Fruit fly (Drosophila melanogaster) whole organism, embryonic: Measurements from ENCODE around the gene CG31278.
A peak's percentile ranks its signal among the peaks of the same experiment; 100 is the strongest.

ENCODE experiments used
- Atf-2 ChIP-seq: fragments of 200-800 bp; sonication (Bioruptor generic); optimal IDR thresholded peaks from 2 replicates; lab custom pipeline; 2016; ENCODE audit warnings: missing biosample characterization, missing genetic modification characterization
- Atf3 ChIP-seq: fragments of 200-800 bp; sonication (Bioruptor generic); optimal IDR thresholded peaks from 3 replicates; lab custom pipeline; 2016; ENCODE audit warnings: missing biosample characterization, missing genetic modification characterization
- Atf6 ChIP-seq: fragments of 200-800 bp; sonication (Bioruptor generic); IDR thresholded peaks from 2 replicates; pipeline ENCODE4 v1.3.6; 2022; ENCODE audit warnings: missing biosample characterization, missing genetic modification characterization
- B-H1 ChIP-seq: fragments of 200-800 bp; sonication (Bioruptor generic); IDR thresholded peaks from 3 replicates; pipeline ENCODE4 v1.3.6; 2022; ENCODE audit warnings: missing biosample characterization, missing genetic modification characterization
- CG10147 ChIP-seq: fragments of 200-800 bp; sonication (Bioruptor generic); optimal IDR thresholded peaks from 2 replicates; lab custom pipeline; 2019; ENCODE audit warnings: missing biosample characterization, mild to moderate bottlenecking, missing genetic modification characterization, moderate library complexity
- CG10209 ChIP-seq: fragments of 200-800 bp; sonication (Bioruptor generic); optimal IDR thresholded peaks from 3 replicates; lab custom pipeline; 2017; ENCODE audit warnings: missing biosample characterization, mild to moderate bottlenecking, missing genetic modification characterization, missing genetic modification reagents
- CG10543 ChIP-seq: fragments of 200-800 bp; sonication (Bioruptor generic); optimal IDR thresholded peaks from 3 replicates; lab custom pipeline; 2017; ENCODE audit warnings: missing biosample characterization, mild to moderate bottlenecking, missing genetic modification characterization, moderate library complexity
- CG10959 ChIP-seq: fragments of 200-800 bp; sonication (Bioruptor generic); IDR thresholded peaks from 2 replicates; pipeline ENCODE4 v1.3.6; 2022; ENCODE audit warnings: missing biosample characterization, missing genetic modification characterization
- CG11504 ChIP-seq: fragments of 200-800 bp; sonication (Bioruptor generic); optimal IDR thresholded peaks from 3 replicates; lab custom pipeline; 2019; ENCODE audit warnings: missing biosample characterization, mild to moderate bottlenecking, missing genetic modification characterization, moderate library complexity
- CG12071 ChIP-seq: fragments of 200-800 bp; sonication (Bioruptor generic); optimal IDR thresholded peaks from 3 replicates; lab custom pipeline; 2018; ENCODE audit warnings: missing biosample characterization, mild to moderate bottlenecking, missing genetic modification characterization
- CG12769 ChIP-seq: fragments of 200-800 bp; sonication (Bioruptor generic); optimal IDR thresholded peaks from 2 replicates; lab custom pipeline; 2019; ENCODE audit warnings: missing biosample characterization, mild to moderate bottlenecking, missing genetic modification characterization, moderate library complexity
- CG14441 ChIP-seq: fragments of 200-800 bp; sonication (Bioruptor generic); IDR thresholded peaks from 2 replicates; pipeline ENCODE4 v1.3.6; 2022; ENCODE audit warnings: missing biosample characterization, missing genetic modification characterization
- CG14965 ChIP-seq: fragments of 200-800 bp; sonication (Bioruptor generic); optimal IDR thresholded peaks from 2 replicates; lab custom pipeline; 2016; ENCODE audit warnings: missing biosample characterization, missing genetic modification characterization, borderline replicate concordance
- CG15696 ChIP-seq: fragments of 200-800 bp; sonication (Bioruptor generic); optimal IDR thresholded peaks from 2 replicates; lab custom pipeline; 2019; ENCODE audit warnings: missing biosample characterization, mild to moderate bottlenecking, missing genetic modification characterization, moderate library complexity
- CG1647 ChIP-seq: fragments of 200-800 bp; sonication (Bioruptor generic); optimal IDR thresholded peaks from 3 replicates; lab custom pipeline; 2016; ENCODE audit warnings: missing biosample characterization, missing genetic modification characterization
- CG17186 ChIP-seq: fragments of 200-800 bp; sonication (Bioruptor generic); optimal IDR thresholded peaks from 3 replicates; lab custom pipeline; 2017; ENCODE audit warnings: missing biosample characterization, missing genetic modification reagents, missing genetic modification characterization
- CG2678 ChIP-seq: fragments of 200-800 bp; sonication (Bioruptor generic); optimal IDR thresholded peaks from 3 replicates; lab custom pipeline; 2019; ENCODE audit warnings: missing biosample characterization, mild to moderate bottlenecking, missing genetic modification characterization, moderate library complexity
- CG31224 ChIP-seq: fragments of 200-800 bp; sonication (Bioruptor generic); IDR thresholded peaks from 2 replicates; pipeline ENCODE4 v1.3.6; 2022; ENCODE audit warnings: missing biosample characterization, missing genetic modification characterization
- CG32532 ChIP-seq: fragments of 200-800 bp; sonication (Bioruptor generic); IDR thresholded peaks from 2 replicates; pipeline ENCODE4 v1.3.6; 2022; ENCODE audit warnings: missing biosample characterization, missing genetic modification characterization
- CG3281 ChIP-seq: fragments of 200-800 bp; sonication (Bioruptor generic); optimal IDR thresholded peaks from 3 replicates; lab custom pipeline; 2017; ENCODE audit warnings: missing biosample characterization, mild to moderate bottlenecking, missing genetic modification characterization
- CG5953 ChIP-seq: fragments of 200-800 bp; sonication (Bioruptor generic); IDR thresholded peaks from 2 replicates; pipeline ENCODE4 v1.3.6; 2022; ENCODE audit warnings: missing biosample characterization, missing genetic modification characterization
- CG7839 ChIP-seq: fragments of 200-800 bp; sonication (Bioruptor generic); optimal IDR thresholded peaks from 3 replicates; lab custom pipeline; 2018; ENCODE audit warnings: missing biosample characterization, mild to moderate bottlenecking, missing genetic modification characterization, moderate library complexity
- CG8290 ChIP-seq, 3 experiments: fragments of 200-800 bp; sonication (Bioruptor generic); optimal IDR thresholded peaks; 2 replicates each; lab custom pipeline; 2016 to 2019; ENCODE audit warnings: missing biosample characterization in 3 of 3, missing genetic modification characterization in 3 of 3, mild to moderate bottlenecking in 2 of 3, moderate library complexity in 1 of 3
- CTCF ChIP-seq: fragments of 200-800 bp; sonication (Bioruptor generic); optimal IDR thresholded peaks from 2 replicates; lab custom pipeline; 2017; ENCODE audit warnings: missing biosample characterization, mild to moderate bottlenecking, missing genetic modification characterization, moderate library complexity
- D ChIP-seq, 2 experiments: fragments of 200-800 bp in 1 of 2; fragments of >200 bp in 1 of 2; sonication (Bioruptor generic) in 1 of 2; optimal IDR thresholded peaks; 2 replicates in 1 of 2; 3 replicates in 1 of 2; lab custom pipeline; 2017; ENCODE audit warnings: mild to moderate bottlenecking in 1 of 2, missing biosample characterization in 1 of 2, missing genetic modification characterization in 1 of 2, missing genetic modification reagents in 1 of 2
- Dbx ChIP-seq: fragments of 200-800 bp; sonication (Bioruptor generic); IDR thresholded peaks from 3 replicates; pipeline ENCODE4 v1.3.6; 2022; ENCODE audit warnings: missing biosample characterization, missing genetic modification characterization
- Fer1 ChIP-seq: fragments of 200-800 bp; sonication (Bioruptor generic); optimal IDR thresholded peaks from 2 replicates; lab custom pipeline; 2017; ENCODE audit warnings: missing biosample characterization, mild to moderate bottlenecking, missing genetic modification characterization
- Fer3 ChIP-seq: fragments of 200-800 bp; sonication (Bioruptor generic); optimal IDR thresholded peaks from 2 replicates; lab custom pipeline; 2018; ENCODE audit warnings: missing biosample characterization, mild to moderate bottlenecking, missing genetic modification characterization, moderate library complexity
- Hmx ChIP-seq: fragments of 200-800 bp; sonication (Bioruptor generic); optimal IDR thresholded peaks from 2 replicates; lab custom pipeline; 2016; ENCODE audit warnings: missing biosample characterization, missing genetic modification characterization
- Kr ChIP-seq: fragments of 200-800 bp; sonication (Bioruptor generic); optimal IDR thresholded peaks from 2 replicates; lab custom pipeline; 2017; ENCODE audit warnings: missing biosample characterization, mild to moderate bottlenecking, missing genetic modification characterization
- MBD-R2 ChIP-seq: fragments of 200-800 bp; sonication (Bioruptor generic); IDR thresholded peaks from 2 replicates; pipeline ENCODE4 v1.3.6; 2022; ENCODE audit warnings: missing biosample characterization, missing genetic modification characterization
- Med ChIP-seq: fragments of 200-800 bp; sonication (Bioruptor generic); peaks from one replicate; lab custom pipeline; 2016; ENCODE audit warnings: missing biosample characterization, missing genetic modification characterization, mild to moderate bottlenecking, inconsistent platforms, moderate library complexity
- Opbp ChIP-seq: fragments of 200-800 bp; sonication (Bioruptor generic); IDR thresholded peaks from 3 replicates; pipeline ENCODE4 v1.3.6; 2022; ENCODE audit warnings: missing biosample characterization, missing genetic modification characterization; ENCODE audit not compliant: partially characterized antibody
- Sin3A ChIP-seq: fragments of >200 bp; optimal IDR thresholded peaks from 2 replicates; lab custom pipeline; 2018
- amos ChIP-seq: fragments of 200-800 bp; sonication (Bioruptor generic); IDR thresholded peaks from 2 replicates; pipeline ENCODE4 v1.3.6; 2022; ENCODE audit warnings: missing biosample characterization, missing genetic modification characterization; ENCODE audit not compliant: partially characterized antibody
- chif ChIP-seq, 2 experiments: fragments of 200-800 bp; sonication (Bioruptor generic); optimal IDR thresholded peaks; 3 replicates each; lab custom pipeline; 2016; ENCODE audit warnings: missing biosample characterization in 2 of 2, missing genetic modification characterization in 2 of 2
- crp ChIP-seq, 2 experiments: fragments of 200-800 bp; sonication (Bioruptor generic); optimal IDR thresholded peaks; 2 replicates in 1 of 2; 3 replicates in 1 of 2; lab custom pipeline; 2017; ENCODE audit warnings: missing biosample characterization in 2 of 2, missing genetic modification characterization in 2 of 2, mild to moderate bottlenecking in 1 of 2, moderate library complexity in 1 of 2
- dmrt11E ChIP-seq: fragments of 200-800 bp; sonication (Bioruptor generic); optimal IDR thresholded peaks from 3 replicates; lab custom pipeline; 2018; ENCODE audit warnings: missing biosample characterization, mild to moderate bottlenecking, missing genetic modification characterization, moderate library complexity
- dpn ChIP-seq, 2 experiments: fragments of 200-800 bp; sonication (Bioruptor generic); optimal IDR thresholded peaks; 3 replicates each; lab custom pipeline; 2016; ENCODE audit warnings: missing biosample characterization in 2 of 2, missing genetic modification characterization in 2 of 2
- gfzf ChIP-seq: fragments of 200-800 bp; sonication (Bioruptor generic); optimal IDR thresholded peaks from 2 replicates; lab custom pipeline; 2016; ENCODE audit warnings: missing biosample characterization, mild to moderate bottlenecking, missing genetic modification characterization, moderate library complexity
- her ChIP-seq: fragments of 200-800 bp; sonication (Bioruptor generic); optimal IDR thresholded peaks from 2 replicates; lab custom pipeline; 2016; ENCODE audit warnings: missing biosample characterization, missing genetic modification characterization
- lbe ChIP-seq: fragments of 200-800 bp; sonication (Bioruptor generic); optimal IDR thresholded peaks from 2 replicates; lab custom pipeline; 2016; ENCODE audit warnings: missing biosample characterization, mild to moderate bottlenecking, missing genetic modification characterization
- mld ChIP-seq: fragments of 200-800 bp; sonication (Bioruptor generic); IDR thresholded peaks from 3 replicates; pipeline ENCODE4 v1.3.6; 2022; ENCODE audit warnings: missing biosample characterization, missing genetic modification characterization; ENCODE audit not compliant: partially characterized antibody
- rib ChIP-seq: fragments of 200-800 bp; sonication (Bioruptor generic); IDR thresholded peaks from 2 replicates; pipeline ENCODE4 v1.3.6; 2022; ENCODE audit warnings: missing biosample characterization, missing genetic modification characterization
- sens ChIP-seq: fragments of 200-800 bp; sonication (Bioruptor generic); peaks from one replicate; lab custom pipeline; 2016; ENCODE audit warnings: missing biosample characterization, missing genetic modification characterization
- sens-2 ChIP-seq: fragments of 200-800 bp; sonication (Bioruptor generic); IDR thresholded peaks from 2 replicates; pipeline ENCODE4 v1.3.6; 2022; ENCODE audit warnings: missing biosample characterization, missing genetic modification characterization
- sqz ChIP-seq: fragments of 200-800 bp; sonication (Bioruptor generic); optimal IDR thresholded peaks from 3 replicates; lab custom pipeline; 2018; ENCODE audit warnings: missing biosample characterization, mild to moderate bottlenecking, missing genetic modification characterization
- tap ChIP-seq: fragments of 200-800 bp; optimal IDR thresholded peaks from 3 replicates; lab custom pipeline; 2019; ENCODE audit warnings: missing biosample characterization, mild to moderate bottlenecking, missing genetic modification characterization, moderate library complexity
- vvl ChIP-seq: fragments of 200-800 bp; sonication (Bioruptor generic); IDR thresholded peaks from 2 replicates; pipeline ENCODE4 v1.3.6; 2022; ENCODE audit warnings: missing biosample characterization, missing genetic modification characterization
- zen2 ChIP-seq: fragments of 200-800 bp; sonication (Bioruptor generic); IDR thresholded peaks from 3 replicates; pipeline ENCODE4 v1.3.6; 2022; ENCODE audit warnings: missing biosample characterization, missing genetic modification characterization; ENCODE audit not compliant: partially characterized antibody

Gene CG31278

dm6 chr3R:10696371-10696777 lies 11.8 kb downstream of the CG31278 start, which contains the start of the genes pug, CG14683 and CG46459 (continued):
- TF ChIP-seq vvl (GFP tag; lab: Robert Waterston, UW) (peak; percentile 44), dpn (GFP tag; optimal IDR thresholded peaks at IDR 0.05; lab: Kevin White, UChicago) (peak; percentile 21 to 60), sqz (GFP tag; lab: Kevin White, UChicago) (no peak), CG12769 (tag; lab: Kevin White, UChicago) (no peak), CG32532 (GFP tag; lab: Robert Waterston, UW) (peak; percentile 42; the same call in 1 of the 2 replicates), CG8290 (GFP tag; optimal IDR thresholded peaks at IDR 0.05; lab: Kevin White, UChicago) (peak; percentile 58), CG8290 (tag; optimal IDR thresholded peaks at IDR 0.05; lab: Kevin White, UChicago) (no peak), CTCF (no peak), amos (peak; percentile 95), CG1647 (GFP tag; lab: Kevin White, UChicago) (peak; percentile 74), sens (GFP tag; lab: Kevin White, UChicago) (peak; percentile 91), Fer3 (tag; lab: Kevin White, UChicago) (peak; percentile 6), CG10209 (GFP tag; lab: Kevin White, UChicago) (peak; percentile 20), CG10543 (GFP tag; lab: Kevin White, UChicago) (no peak), rib (no peak), Atf6 (GFP tag; lab: Robert Waterston, UW) (0 out of 2 replicates have a peak, but pooled peaks have one; percentile 20), CG31224 (GFP tag; lab: Robert Waterston, UW) (0 out of 2 replicates have a peak, but pooled peaks have one; percentile 16), CG14965 (GFP tag; lab: Kevin White, UChicago) (no peak), Kr (no peak), CG3281 (GFP tag; lab: Kevin White, UChicago) (peak; percentile 41), Dbx (0 out of 3 replicates have a peak, but pooled peaks have one; percentile 53), chif (GFP tag; optimal IDR thresholded peaks at IDR 0.05; lab: Kevin White, UChicago) (peak in 1 of 2 experiments; percentile 21), CG10147 (peak; percentile 52), CG17186 (GFP tag; lab: Kevin White, UChicago) (peak; percentile 76), MBD-R2 (peak; percentile 35; the same call in 1 of the 2 replicates), dmrt11E (tag; lab: Kevin White, UChicago) (peak; percentile 26), D (optimal IDR thresholded peaks at IDR 0.05; lab: Kevin White, UChicago) (no peak), D (GFP tag; optimal IDR thresholded peaks at IDR 0.05; lab: Kevin White, UChicago) (no peak), Atf-2 (GFP tag; lab: Kevin White, UChicago) (peak; percentile 18), Opbp (GFP tag; lab: Robert Waterston, UW) (peak; percentile 94), CG10959 (no peak), CG12071 (no peak), sens-2 (GFP tag; lab: Robert Waterston, UW) (no peak), CG14441 (GFP tag; lab: Robert Waterston, UW) (peak; percentile 39; the same call in 1 of the 2 replicates), Fer1 (GFP tag; lab: Kevin White, UChicago) (no peak), CG15696 (tag; lab: Kevin White, UChicago) (peak; percentile 2), CG2678 (tag; lab: Kevin White, UChicago) (peak; percentile 31), CG5953 (GFP tag; lab: Robert Waterston, UW) (no peak), Atf3 (peak; percentile 40), zen2 (GFP tag; lab: Robert Waterston, UW) (peak; percentile 94), CG11504 (tag; lab: Kevin White, UChicago) (peak; percentile 66), Hmx (peak; percentile 10), Sin3A (lab: Kevin White, UChicago) (peak; percentile 29), mld (GFP tag; lab: Robert Waterston, UW) (peak; percentile 91), lbe (peak; percentile 51), her (GFP tag; lab: Kevin White, UChicago) (peak; percentile 46), crp (GFP tag; optimal IDR thresholded peaks at IDR 0.05; lab: Kevin White, UChicago) (peak in 1 of 2 experiments; percentile 65), tap (tag; lab: Kevin White, UChicago) (no peak), B-H1 (no peak), CG7839 (tag; lab: Kevin White, UChicago) (no peak), gfzf (GFP tag; lab: Kevin White, UChicago) (peak; percentile 52), Med (GFP tag; lab: Kevin White, UChicago) (peak; percentile 97)
